Fruit fly (Drosophila melanogaster) whole organism, prepupa: ENCODE measurements around the gene euc.

ENCODE experiments used
- Blimp-1 ChIP-seq: fragments of 200-800 bp; sonication (Bioruptor generic); optimal IDR thresholded peaks from 3 replicates; lab custom pipeline; 2017; ENCODE audit warnings: missing biosample characterization, missing genetic modification characterization, mild to moderate bottlenecking, moderate library complexity, missing genetic modification reagents
- CG11902 ChIP-seq: fragments of 200-800 bp; sonication (Bioruptor generic); optimal IDR thresholded peaks from 3 replicates; lab custom pipeline; 2016; ENCODE audit warnings: missing biosample characterization, missing genetic modification characterization
- CG16779 ChIP-seq: fragments of 200-800 bp; sonication (Bioruptor generic); optimal IDR thresholded peaks from 3 replicates; lab custom pipeline; 2017; ENCODE audit warnings: missing biosample characterization, mild to moderate bottlenecking, missing genetic modification characterization
- CG34406 ChIP-seq: fragments of 200-800 bp; sonication (Bioruptor generic); optimal IDR thresholded peaks from 3 replicates; lab custom pipeline; 2016; ENCODE audit warnings: missing biosample characterization, missing genetic modification characterization
- CG4318 ChIP-seq: fragments of 200-800 bp; sonication (Bioruptor generic); optimal IDR thresholded peaks from 3 replicates; lab custom pipeline; 2017; ENCODE audit warnings: missing biosample characterization, mild to moderate bottlenecking, missing genetic modification characterization
- Eip78C ChIP-seq: fragments of 200-800 bp; sonication (Bioruptor generic); peaks from one replicate; lab custom pipeline; 2016; ENCODE audit warnings: missing biosample characterization, missing genetic modification characterization
- Eip93F ChIP-seq: fragments of 200-800 bp; sonication (Bioruptor generic); optimal IDR thresholded peaks from 2 replicates; lab custom pipeline; 2016; ENCODE audit warnings: missing biosample characterization, mild to moderate bottlenecking, missing genetic modification characterization
- Hr39 ChIP-seq: fragments of 200-800 bp; sonication (Bioruptor generic); optimal IDR thresholded peaks from 2 replicates; lab custom pipeline; 2016; ENCODE audit warnings: missing biosample characterization, missing genetic modification characterization
- OdsH ChIP-seq: fragments of 200-800 bp; sonication (Bioruptor generic); optimal IDR thresholded peaks from 3 replicates; lab custom pipeline; 2016; ENCODE audit warnings: missing biosample characterization, missing genetic modification characterization
- acj6 ChIP-seq: fragments of 200-800 bp; sonication (Bioruptor generic); optimal IDR thresholded peaks from 3 replicates; lab custom pipeline; 2016; ENCODE audit warnings: missing biosample characterization, missing genetic modification characterization
- dsx ChIP-seq: fragments of 200-800 bp; optimal IDR thresholded peaks from 3 replicates; lab custom pipeline; 2019; ENCODE audit warnings: missing biosample characterization, mild to moderate bottlenecking, missing genetic modification characterization, moderate library complexity; ENCODE audit not compliant: poor library complexity, severe bottlenecking
- eg ChIP-seq: fragments of 200-800 bp; sonication (Bioruptor generic); IDR thresholded peaks from 3 replicates; pipeline ENCODE4 v1.3.6; 2022; ENCODE audit warnings: missing biosample characterization, missing genetic modification characterization
- svp ChIP-seq: fragments of 200-800 bp; sonication (Bioruptor generic); peaks from one replicate; lab custom pipeline; 2016; ENCODE audit warnings: missing biosample characterization, missing genetic modification characterization
- vri ChIP-seq: fragments of 200-800 bp; sonication (Bioruptor generic); optimal IDR thresholded peaks from 3 replicates; lab custom pipeline; 2016; ENCODE audit warnings: missing biosample characterization, mild to moderate bottlenecking, missing genetic modification characterization

DNA sequence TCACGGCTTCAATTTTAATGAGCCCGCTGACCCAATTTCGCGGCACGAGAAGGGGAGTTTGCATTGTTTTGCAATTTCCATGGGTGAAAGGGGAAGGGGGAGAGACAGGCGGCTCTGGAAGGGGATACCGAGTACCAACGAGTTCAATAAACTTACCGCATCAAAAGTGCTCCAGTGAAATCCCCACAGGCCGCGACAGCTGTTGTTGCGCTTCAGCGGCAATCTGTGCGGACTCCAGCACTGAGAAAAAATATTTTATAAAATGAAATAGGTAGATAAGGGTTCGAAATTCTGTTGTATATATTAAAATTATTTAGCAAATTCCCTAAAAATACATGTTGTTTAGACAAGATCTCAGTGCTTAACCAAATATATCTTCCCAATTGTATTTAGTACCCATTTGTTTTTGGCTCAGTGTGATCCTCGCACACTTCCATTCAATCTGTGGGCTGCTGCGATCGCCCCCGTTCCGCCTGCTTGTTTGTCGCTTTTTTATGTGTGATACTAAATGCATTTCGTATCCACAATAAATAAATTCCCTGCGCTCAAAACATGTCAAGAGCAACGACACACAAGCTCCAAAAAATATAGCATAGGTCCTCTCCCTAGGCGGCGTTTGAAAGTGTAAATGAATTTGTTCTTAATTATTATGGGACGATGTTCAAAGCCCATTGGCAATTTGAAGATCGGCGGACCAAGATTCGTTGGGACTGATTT is 17.1 kb upstream of the euc start:
- TF ChIP-seq vri (GFP tag; lab: Kevin White, UChicago) (peak; percentile 65), dsx (GFP tag; lab: Kevin White, UChicago) (peak; percentile 87), Blimp-1 (GFP tag; lab: Kevin White, UChicago) (peak; percentile 58), Hr39 (GFP tag; lab: Kevin White, UChicago) (peak; percentile 89), acj6 (peak; percentile 96), CG16779 (tag; lab: Kevin White, UChicago) (peak; percentile 75), Eip93F (GFP tag; lab: Kevin White, UChicago) (peak; percentile 75), eg (GFP tag; lab: Robert Waterston, UW) (peak; percentile 90), svp (GFP tag; lab: Kevin White, UChicago) (peak; percentile 98), CG34406 (GFP tag; lab: Kevin White, UChicago) (peak; percentile 95), CG11902 (GFP tag; lab: Kevin White, UChicago) (peak; percentile 94), Eip78C (GFP tag; lab: Kevin White, UChicago) (peak; percentile 99), OdsH (GFP tag; lab: Kevin White, UChicago) (peak; percentile 95), CG4318 (peak; percentile 74)
